Worm (Caenorhabditis elegans): ENCODE data around the gene F55H2.7.

ce11 chrIII:9523581-9523980, 7.5 kb upstream of the F55H2.7 start, which contains the start of gene mrps-23:
- TF ChIP-seq lin-1 (GFP tag; IDR thresholded peaks at IDR 0.05) (no peak), fos-1 (tag; optimal IDR thresholded peaks at IDR 0.05) (no peak), unc-39 (tag; optimal IDR thresholded peaks at IDR 0.05) (no peak), nhr-102 (tag; optimal IDR thresholded peaks at IDR 0.05) (no peak), egl-27 (tag; optimal IDR thresholded peaks at IDR 0.05) (no peak), hlh-30 (tag; optimal IDR thresholded peaks at IDR 0.05; ENCODE audit: insufficient read depth) (no peak), nhr-77 (tag; optimal IDR thresholded peaks at IDR 0.05) (no peak), ceh-82 (tag; optimal IDR thresholded peaks at IDR 0.05) (no peak), F10B5.3 (tag; optimal IDR thresholded peaks at IDR 0.05) (no peak), ZK546.5 (tag; optimal IDR thresholded peaks at IDR 0.05) (no peak), cey-2 (tag; optimal IDR thresholded peaks at IDR 0.05; ENCODE audit: borderline replicate concordance, insufficient read depth) (no peak)

Measured in whole organism, L4 larva.